Worm (Caenorhabditis elegans) whole organism, L1 larva: ENCODE measurements around the gene icap-1.

Source experiments
- ceh-63 ChIP-seq: fragments of 200-800 bp; sonication (Bioruptor generic); optimal IDR thresholded peaks from 2 replicates; lab custom pipeline; 2018; ENCODE audit warnings: mild to moderate bottlenecking, missing genetic modification characterization, missing compliant biosample characterization
- ceh-90 ChIP-seq: sonication (generic microtip); optimal IDR thresholded peaks from 2 replicates; lab custom pipeline; 2016; ENCODE audit warnings: missing genetic modification characterization, missing compliant biosample characterization
- egl-27 ChIP-seq, 2 experiments: fragments of 150-350 bp in 1 of 2; sonication (generic microtip); optimal IDR thresholded peaks; 3 replicates each; lab custom pipeline; 2017 to 2018; ENCODE audit warnings: missing biosample characterization in 2 of 2, missing genetic modification characterization in 2 of 2, missing genetic modification reagents in 2 of 2
- mdl-1 ChIP-seq, 2 experiments: fragments of 150-350 bp; optimal IDR thresholded peaks; 2 replicates each; lab custom pipeline; 2014 to 2017; ENCODE audit warnings: missing biosample characterization in 2 of 2, missing genetic modification characterization in 2 of 2, inconsistent platforms in 1 of 2
- mep-1 ChIP-seq: fragments of 150-350 bp; optimal IDR thresholded peaks from 2 replicates; lab custom pipeline; 2014; ENCODE audit warnings: missing biosample characterization, missing genetic modification characterization
- nhr-12 ChIP-seq: sonication (generic microtip); optimal IDR thresholded peaks from 2 replicates; lab custom pipeline; 2017; ENCODE audit warnings: missing biosample characterization, missing genetic modification characterization
- nhr-77 ChIP-seq: fragments of 150-350 bp; optimal IDR thresholded peaks from 2 replicates; lab custom pipeline; 2014; ENCODE audit warnings: missing biosample characterization, missing genetic modification characterization
- snpc-4 ChIP-seq: fragments of 150-350 bp; optimal IDR thresholded peaks from 2 replicates; lab custom pipeline; 2014; ENCODE audit warnings: missing biosample characterization, missing genetic modification characterization
- tbx-2 ChIP-seq: sonication (generic microtip); optimal IDR thresholded peaks from 2 replicates; lab custom pipeline; 2016; ENCODE audit warnings: missing genetic modification characterization, missing compliant biosample characterization
- unc-62 ChIP-seq: fragments of 150-350 bp; optimal IDR thresholded peaks from 2 replicates; lab custom pipeline; 2014; ENCODE audit warnings: missing biosample characterization, missing genetic modification reagents, missing genetic modification characterization
- xbp-1 ChIP-seq: sonication (generic microtip); optimal IDR thresholded peaks from 2 replicates; lab custom pipeline; 2016; ENCODE audit warnings: missing genetic modification characterization, missing compliant biosample characterization
- zag-1 ChIP-seq: fragments of 150-350 bp; optimal IDR thresholded peaks from 2 replicates; lab custom pipeline; 2014; ENCODE audit warnings: missing biosample characterization, missing genetic modification characterization

DNA sequence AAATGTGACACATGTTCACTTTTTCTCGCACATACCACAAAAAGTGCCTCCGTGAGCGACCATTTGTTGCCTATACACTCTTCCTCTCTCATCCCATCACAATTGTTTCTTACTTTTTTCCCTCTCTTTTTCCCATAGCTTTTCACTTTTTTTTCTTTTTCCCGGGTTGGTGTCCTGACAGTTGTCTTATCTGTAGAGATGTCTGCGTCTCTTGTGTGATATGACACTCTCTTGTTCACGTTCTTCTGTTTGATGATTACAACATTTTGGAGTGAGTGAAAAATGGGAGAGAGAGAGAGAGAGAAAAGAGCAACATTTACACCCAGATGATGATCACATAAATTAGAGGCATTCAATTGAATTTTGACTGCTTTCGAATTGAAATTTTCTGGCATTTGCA is 39.6 kb upstream of the icap-1 start:
- TF ChIP-seq mep-1 (tag; lab: Kevin White, UChicago) = peak; percentile 17
- peak in 1 of 2 experiments; percentile 47 for TF ChIP-seq mdl-1 (tag; optimal IDR thresholded peaks at IDR 0.05; lab: Kevin White, UChicago)
- no peak for TF ChIP-seq nhr-77
- peak; percentile 23 for TF ChIP-seq tbx-2 (tag; lab: Kevin White, UChicago)
- TF ChIP-seq snpc-4 = no peak
- no peak for TF ChIP-seq xbp-1 (tag; lab: Kevin White, UChicago)
- no peak for TF ChIP-seq ceh-90 (tag; lab: Kevin White, UChicago)
- TF ChIP-seq ceh-63 (GFP tag; lab: Kevin White, UChicago) = no peak
- TF ChIP-seq egl-27 (tag; optimal IDR thresholded peaks at IDR 0.05; lab: Kevin White, UChicago) = no peak
- no peak for TF ChIP-seq zag-1 (tag; lab: Kevin White, UChicago)
- no peak for TF ChIP-seq nhr-12 (tag; lab: Kevin White, UChicago)
- no peak for TF ChIP-seq unc-62 (GFP tag; lab: Kevin White, UChicago)
